Worm (Caenorhabditis elegans) whole organism, L4/young adult: ENCODE measurements around the gene srx-17.

ENCODE experiments used
- W03F9.2 ChIP-seq: fragments of 150-350 bp; optimal IDR thresholded peaks from 2 replicates; lab custom pipeline; 2014; ENCODE audit warnings: missing biosample characterization, missing genetic modification characterization
- dao-5 ChIP-seq: sonication (generic microtip); optimal IDR thresholded peaks from 2 replicates; lab custom pipeline; 2016; ENCODE audit warnings: missing genotype, missing genetic modification characterization, moderate library complexity, missing compliant biosample characterization
- him-1 ChIP-seq: sonication (generic microtip); optimal IDR thresholded peaks from 2 replicates; lab custom pipeline; 2016; ENCODE audit warnings: missing genotype, missing genetic modification reagents, missing genetic modification characterization, missing compliant biosample characterization

- TF ChIP-seq him-1 (no peak), dao-5 (tag; lab: Kevin White, UChicago) (no peak), W03F9.2 (tag; lab: Kevin White, UChicago) (no peak)
Observed at ce11 chrV:13890473-13890872, 49.5 kb downstream of the srx-17 start, which contains the start of gene lbp-8.
